Fruit fly (Drosophila melanogaster) whole organism, embryonic: ENCODE measurements around the gene Polr2I.
A peak's percentile ranks its signal among the peaks of the same experiment; 100 is the strongest.

Experiments used
- Ada2b ChIP-seq: fragments of 200-800 bp; sonication (Bioruptor generic); IDR thresholded peaks from 2 replicates; pipeline ENCODE4 v1.3.6; 2022; ENCODE audit warnings: missing biosample characterization, missing genetic modification characterization
- CG10209 ChIP-seq: fragments of 200-800 bp; sonication (Bioruptor generic); optimal IDR thresholded peaks from 3 replicates; lab custom pipeline; 2017; ENCODE audit warnings: missing biosample characterization, mild to moderate bottlenecking, missing genetic modification characterization, missing genetic modification reagents
- CG10462 ChIP-seq: fragments of 200-800 bp; sonication (Bioruptor generic); optimal IDR thresholded peaks from 2 replicates; lab custom pipeline; 2016; ENCODE audit warnings: missing biosample characterization, missing genetic modification characterization
- CG12744 ChIP-seq: fragments of 200-800 bp; sonication (Bioruptor generic); optimal IDR thresholded peaks from 2 replicates; lab custom pipeline; 2016; ENCODE audit warnings: missing biosample characterization, missing genetic modification characterization
- CG12769 ChIP-seq: fragments of 200-800 bp; sonication (Bioruptor generic); optimal IDR thresholded peaks from 2 replicates; lab custom pipeline; 2019; ENCODE audit warnings: missing biosample characterization, mild to moderate bottlenecking, missing genetic modification characterization, moderate library complexity
- CG13123 ChIP-seq: fragments of 200-800 bp; sonication (Bioruptor generic); optimal IDR thresholded peaks from 2 replicates; lab custom pipeline; 2016; ENCODE audit warnings: missing biosample characterization, missing genetic modification characterization
- CG13424 ChIP-seq: fragments of 200-800 bp; sonication (Bioruptor generic); optimal IDR thresholded peaks from 2 replicates; lab custom pipeline; 2019; ENCODE audit warnings: missing biosample characterization, mild to moderate bottlenecking, missing genetic modification characterization, moderate library complexity
- CG17912 ChIP-seq: fragments of 200-800 bp; sonication (Bioruptor generic); optimal IDR thresholded peaks from 2 replicates; lab custom pipeline; 2018; ENCODE audit warnings: missing biosample characterization, mild to moderate bottlenecking, missing genetic modification characterization
- CG2889 ChIP-seq: fragments of 200-800 bp; sonication (Bioruptor generic); IDR thresholded peaks from 3 replicates; pipeline ENCODE4 v1.3.6; 2022; ENCODE audit warnings: missing biosample characterization, missing genetic modification characterization
- CG42726 ChIP-seq: fragments of 200-800 bp; sonication (Bioruptor generic); IDR thresholded peaks from 2 replicates; pipeline ENCODE4 v1.3.6; 2022; ENCODE audit warnings: missing biosample characterization, missing genetic modification characterization; ENCODE audit not compliant: partially characterized antibody
- CG4328 ChIP-seq: fragments of 200-800 bp; sonication (Bioruptor generic); optimal IDR thresholded peaks from 3 replicates; lab custom pipeline; 2017; ENCODE audit warnings: missing biosample characterization, missing genetic modification reagents, missing genetic modification characterization
- CG4360 ChIP-seq: fragments of 200-800 bp; sonication (Bioruptor generic); IDR thresholded peaks from 2 replicates; pipeline ENCODE4 v1.3.6; 2022; ENCODE audit warnings: missing biosample characterization, missing genetic modification characterization
- CG4404 ChIP-seq: fragments of 200-800 bp; sonication (Bioruptor generic); IDR thresholded peaks from 2 replicates; pipeline ENCODE4 v1.3.6; 2022; ENCODE audit warnings: missing biosample characterization, missing genetic modification characterization
- CG7556 ChIP-seq: fragments of 200-800 bp; sonication (Bioruptor generic); optimal IDR thresholded peaks from 2 replicates; lab custom pipeline; 2017; ENCODE audit warnings: missing biosample characterization, mild to moderate bottlenecking, missing genetic modification characterization
- CG7839 ChIP-seq: fragments of 200-800 bp; sonication (Bioruptor generic); optimal IDR thresholded peaks from 3 replicates; lab custom pipeline; 2018; ENCODE audit warnings: missing biosample characterization, mild to moderate bottlenecking, missing genetic modification characterization, moderate library complexity
- CG8359 ChIP-seq: fragments of 200-800 bp; sonication (Bioruptor generic); optimal IDR thresholded peaks from 2 replicates; lab custom pipeline; 2017; ENCODE audit warnings: missing biosample characterization, mild to moderate bottlenecking, missing genetic modification characterization, borderline replicate concordance
- CG8478 ChIP-seq: fragments of >200 bp; optimal IDR thresholded peaks from 2 replicates; lab custom pipeline; 2018
- CG8944 ChIP-seq: fragments of 200-800 bp; sonication (Bioruptor generic); optimal IDR thresholded peaks from 3 replicates; lab custom pipeline; 2016; ENCODE audit warnings: missing biosample characterization, missing genetic modification characterization
- CG9215 ChIP-seq: fragments of 200-800 bp; sonication (Bioruptor generic); IDR thresholded peaks from 2 replicates; pipeline ENCODE4 v1.3.6; 2022; ENCODE audit warnings: missing biosample characterization, missing genetic modification characterization
- CG9797 ChIP-seq: fragments of 200-800 bp; sonication (Bioruptor generic); optimal IDR thresholded peaks from 3 replicates; lab custom pipeline; 2018; ENCODE audit warnings: missing biosample characterization, mild to moderate bottlenecking, missing genetic modification characterization
- CG9932 ChIP-seq: fragments of 200-800 bp; sonication (Bioruptor generic); IDR thresholded peaks from 2 replicates; pipeline ENCODE4 v1.3.6; 2022; ENCODE audit warnings: missing biosample characterization, missing genetic modification characterization
- Chrac-16 ChIP-seq: fragments of 200-800 bp; sonication (Bioruptor generic); optimal IDR thresholded peaks from 3 replicates; lab custom pipeline; 2016; ENCODE audit warnings: missing biosample characterization, missing genetic modification characterization
- CoRest ChIP-seq: fragments of 200-800 bp; sonication (Bioruptor generic); optimal IDR thresholded peaks from 3 replicates; lab custom pipeline; 2018; ENCODE audit warnings: missing biosample characterization, mild to moderate bottlenecking, missing genetic modification characterization, moderate library complexity
- D19B ChIP-seq: fragments of 200-800 bp; sonication (Bioruptor generic); optimal IDR thresholded peaks from 2 replicates; lab custom pipeline; 2017; ENCODE audit warnings: missing biosample characterization, mild to moderate bottlenecking, missing genetic modification characterization
- Dp ChIP-seq: fragments of 200-800 bp; sonication (Bioruptor generic); optimal IDR thresholded peaks from 2 replicates; lab custom pipeline; 2018; ENCODE audit warnings: missing biosample characterization, mild to moderate bottlenecking, missing genetic modification characterization, moderate library complexity
- HHEX ChIP-seq: fragments of 200-800 bp; sonication (Bioruptor generic); optimal IDR thresholded peaks from 3 replicates; lab custom pipeline; 2017; ENCODE audit warnings: missing biosample characterization, mild to moderate bottlenecking, missing genetic modification characterization, missing genetic modification reagents
- HLH54F ChIP-seq: fragments of 200-800 bp; sonication (Bioruptor generic); optimal IDR thresholded peaks from 3 replicates; lab custom pipeline; 2016; ENCODE audit warnings: missing biosample characterization, missing genetic modification characterization
- Nf-YC ChIP-seq: fragments of 200-800 bp; optimal IDR thresholded peaks from 3 replicates; lab custom pipeline; 2019; ENCODE audit warnings: missing biosample characterization, mild to moderate bottlenecking, missing genetic modification characterization, moderate library complexity
- Sin3A ChIP-seq: fragments of >200 bp; optimal IDR thresholded peaks from 2 replicates; lab custom pipeline; 2018
- Tbp ChIP-seq: fragments of >200 bp; optimal IDR thresholded peaks from 2 replicates; lab custom pipeline; 2018; ENCODE audit warnings: missing biosample characterization, missing genetic modification characterization
- Trl ChIP-seq, 3 experiments: fragments of >200 bp in 2 of 3; fragments of 200-800 bp in 1 of 3; sonication (Bioruptor generic) in 1 of 3; optimal IDR thresholded peaks; 2 replicates in 1 of 3; 3 replicates in 2 of 3; lab custom pipeline; 2016 to 2017; ENCODE audit warnings: missing biosample characterization in 1 of 3, missing genetic modification characterization in 1 of 3
- abd-A ChIP-seq: fragments of 200-800 bp; sonication (Bioruptor generic); optimal IDR thresholded peaks from 3 replicates; lab custom pipeline; 2019; ENCODE audit warnings: missing biosample characterization, mild to moderate bottlenecking, missing genetic modification characterization, moderate library complexity
- btn ChIP-seq: fragments of 200-800 bp; sonication (Bioruptor generic); optimal IDR thresholded peaks from 2 replicates; lab custom pipeline; 2016; ENCODE audit warnings: missing biosample characterization, missing genetic modification characterization
- caup ChIP-seq: fragments of 200-800 bp; sonication (Bioruptor generic); optimal IDR thresholded peaks from 3 replicates; lab custom pipeline; 2017; ENCODE audit warnings: missing biosample characterization, mild to moderate bottlenecking, missing genetic modification characterization, moderate library complexity; ENCODE audit not compliant: severe bottlenecking
- corto ChIP-seq: fragments of 200-800 bp; sonication (Bioruptor generic); optimal IDR thresholded peaks from 2 replicates; lab custom pipeline; 2016; ENCODE audit warnings: missing biosample characterization, mild to moderate bottlenecking, missing genetic modification characterization, moderate library complexity
- crol ChIP-seq: fragments of 200-800 bp; sonication (Bioruptor generic); IDR thresholded peaks from 2 replicates; pipeline ENCODE4 v1.3.6; 2022; ENCODE audit warnings: missing biosample characterization, missing genetic modification characterization
- ftz-f1 ChIP-seq: fragments of 200-800 bp; sonication (Bioruptor generic); optimal IDR thresholded peaks from 2 replicates; lab custom pipeline; 2016; ENCODE audit warnings: missing biosample characterization, missing genetic modification characterization
- ham ChIP-seq: fragments of 200-800 bp; sonication (Bioruptor generic); IDR thresholded peaks from 2 replicates; pipeline ENCODE4 v1.3.6; 2022; ENCODE audit warnings: missing biosample characterization, missing genetic modification characterization
- kay ChIP-seq: fragments of 200-800 bp; sonication (Bioruptor generic); optimal IDR thresholded peaks from 2 replicates; lab custom pipeline; 2016; ENCODE audit warnings: missing biosample characterization, missing genetic modification characterization
- ken ChIP-seq: fragments of 200-800 bp; sonication (Bioruptor generic); IDR thresholded peaks from 3 replicates; pipeline ENCODE4 v1.3.6; 2022; ENCODE audit warnings: missing biosample characterization, missing genetic modification characterization
- luna ChIP-seq: fragments of 200-800 bp; sonication (Bioruptor generic); optimal IDR thresholded peaks from 2 replicates; lab custom pipeline; 2016; ENCODE audit warnings: missing biosample characterization, missing genetic modification characterization
- prd ChIP-seq, 3 experiments: fragments of >200 bp in 2 of 3; fragments of 200-800 bp in 1 of 3; sonication (Bioruptor generic) in 1 of 3; optimal IDR thresholded peaks in 2 of 3; IDR thresholded peaks in 1 of 3; 2 replicates in 2 of 3; 3 replicates in 1 of 3; pipeline versions ENCODE4 v1.3.6 to Lab custom; 2017 to 2022; ENCODE audit warnings: missing biosample characterization in 1 of 3, missing genetic modification characterization in 1 of 3
- shn ChIP-seq: fragments of 200-800 bp; sonication (Bioruptor generic); optimal IDR thresholded peaks from 3 replicates; lab custom pipeline; 2016; ENCODE audit warnings: missing biosample characterization, missing genetic modification characterization
- sob ChIP-seq: fragments of 200-800 bp; sonication (Bioruptor generic); IDR thresholded peaks from 2 replicates; pipeline ENCODE4 v1.3.6; 2022; ENCODE audit warnings: missing biosample characterization, missing genetic modification characterization
- stwl ChIP-seq: fragments of 200-800 bp; sonication (Bioruptor generic); optimal IDR thresholded peaks from 3 replicates; lab custom pipeline; 2018; ENCODE audit warnings: missing biosample characterization, mild to moderate bottlenecking, missing genetic modification characterization, moderate library complexity
- trem ChIP-seq: fragments of 200-800 bp; optimal IDR thresholded peaks from 3 replicates; lab custom pipeline; 2019; ENCODE audit warnings: missing biosample characterization, mild to moderate bottlenecking, missing genetic modification characterization, moderate library complexity
- ttk ChIP-seq: fragments of 200-800 bp; sonication (Bioruptor generic); IDR thresholded peaks from 2 replicates; pipeline ENCODE4 v2.1.2; 2022; ENCODE audit warnings: missing biosample characterization, missing genetic modification characterization
- twi ChIP-seq: fragments of 200-800 bp; optimal IDR thresholded peaks from 2 replicates; lab custom pipeline; 2019; ENCODE audit warnings: missing biosample characterization, mild to moderate bottlenecking, missing genetic modification characterization, moderate library complexity
- unc-4 ChIP-seq: fragments of 200-800 bp; sonication (Bioruptor generic); IDR thresholded peaks from 2 replicates; pipeline ENCODE4 v1.3.6; 2022; ENCODE audit warnings: missing biosample characterization, missing genetic modification characterization; ENCODE audit not compliant: partially characterized antibody

Gene Polr2I

DNA sequence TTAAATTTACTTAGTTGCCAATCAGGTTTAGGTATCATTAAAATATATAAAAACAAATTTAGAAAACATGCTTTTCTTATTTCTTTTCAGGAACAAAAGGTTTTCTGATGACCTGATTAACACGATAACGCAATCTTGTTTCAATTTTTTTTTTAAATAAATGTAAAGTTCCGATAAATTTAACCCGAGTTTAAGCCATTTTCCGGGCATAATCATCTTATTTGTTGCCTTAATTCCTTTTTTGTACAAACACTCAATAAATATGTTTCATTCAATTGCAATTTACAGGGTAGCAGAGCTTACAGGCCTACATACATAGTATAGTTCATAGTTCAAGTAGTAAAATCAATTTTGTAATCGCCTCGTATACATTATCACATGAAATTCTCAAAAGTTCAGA, 20.7 kb downstream of the Polr2I start:
- TF ChIP-seq btn (GFP tag; lab: Kevin White, UChicago), result no peak
- no peak for TF ChIP-seq Ada2b (GFP tag; lab: Robert Waterston, UW)
- no peak for TF ChIP-seq HLH54F (GFP tag; lab: Kevin White, UChicago)
- TF ChIP-seq unc-4, result no peak
- peak; percentile 51 for TF ChIP-seq D19B (GFP tag; lab: Kevin White, UChicago)
- no peak for TF ChIP-seq ham (GFP tag; lab: Robert Waterston, UW)
- TF ChIP-seq, all 482 proteins: peak for 1

DNA sequence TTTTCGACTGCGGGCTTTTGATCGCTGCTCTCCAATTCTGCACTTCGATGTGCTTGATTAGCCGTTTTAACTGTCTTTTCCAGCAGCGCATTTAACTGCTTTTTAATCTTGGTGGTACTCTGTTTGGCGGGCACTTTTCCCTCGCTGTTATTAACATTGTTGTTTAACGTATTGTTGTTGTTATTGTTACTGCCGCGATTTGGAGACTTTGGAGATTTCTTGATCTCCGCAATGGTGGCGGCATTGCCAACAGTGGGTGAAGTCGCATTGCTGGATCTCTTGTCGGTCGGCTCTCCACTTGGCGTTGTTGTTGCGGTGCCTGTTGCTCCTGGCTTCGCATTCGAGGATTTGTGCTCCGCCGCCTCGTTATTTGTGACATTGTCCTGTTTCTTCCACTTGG, 21.8 kb downstream of the Polr2I start:
- TF ChIP-seq Sin3A (lab: Kevin White, UChicago) (no peak), HLH54F (GFP tag; lab: Kevin White, UChicago) (no peak), ftz-f1 (GFP tag; lab: Kevin White, UChicago) (no peak), Chrac-16 (GFP tag; lab: Kevin White, UChicago) (no peak), CG4404 (GFP tag; lab: Robert Waterston, UW) (no peak), stwl (peak; percentile 28), CG10462 (GFP tag; lab: Kevin White, UChicago) (no peak), Dp (GFP tag; lab: Kevin White, UChicago) (peak; percentile 19), CG7556 (no peak), CG8944 (GFP tag; lab: Kevin White, UChicago) (no peak), CG9215 (GFP tag; lab: Robert Waterston, UW) (peak; percentile 27; the same call in 1 of the 2 replicates), CG9932 (no peak), kay (GFP tag; lab: Kevin White, UChicago) (no peak), CG4360 (peak; percentile 65; the same call in 1 of the 2 replicates), CG2889 (no peak), CG13424 (no peak), corto (GFP tag; lab: Kevin White, UChicago) (no peak)

DNA sequence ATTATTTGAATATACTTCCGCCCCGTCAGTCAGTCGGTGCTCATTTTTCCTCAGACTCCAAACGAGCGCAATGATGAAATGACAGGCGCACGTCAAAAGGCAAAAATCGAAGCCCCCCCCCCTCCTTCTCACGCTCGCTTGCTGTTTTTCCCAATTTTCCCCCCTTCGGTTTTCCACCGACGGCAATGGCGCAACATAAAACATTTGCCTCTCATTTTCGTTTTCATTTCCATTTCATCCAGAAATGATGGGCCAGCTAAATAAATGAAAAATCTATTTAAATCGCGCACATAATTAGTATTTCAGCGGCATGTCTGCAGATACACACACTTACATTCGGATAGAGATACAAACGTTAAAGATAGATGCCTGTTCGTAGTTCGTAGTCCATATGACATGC, 22.6 kb downstream of the Polr2I start:
- TF ChIP-seq CG42726 (GFP tag; lab: Robert Waterston, UW), result no peak
- no peak for TF ChIP-seq CoRest
- no peak for TF ChIP-seq sob (GFP tag; lab: Robert Waterston, UW)
- TF ChIP-seq Tbp (GFP tag; lab: Kevin White, UChicago), result no peak
- no peak for TF ChIP-seq Nf-YC (tag; lab: Kevin White, UChicago)
- no peak for TF ChIP-seq luna (GFP tag; lab: Kevin White, UChicago)
- TF ChIP-seq CG10209 (GFP tag; lab: Kevin White, UChicago), result no peak
- TF ChIP-seq CG12744 (GFP tag; lab: Kevin White, UChicago), result no peak
- no peak for TF ChIP-seq CG7839 (tag; lab: Kevin White, UChicago)
- TF ChIP-seq prd (optimal IDR thresholded peaks at IDR 0.05; lab: Kevin White, UChicago), result no peak
- no peak for TF ChIP-seq prd (GFP tag; IDR thresholded peaks at IDR 0.05; lab: Robert Waterston, UW)
- no peak for TF ChIP-seq CG17912 (GFP tag; lab: Kevin White, UChicago)
- peak; percentile 56 for TF ChIP-seq CG4328 (GFP tag; lab: Kevin White, UChicago)
- no peak for TF ChIP-seq CG4360
- no peak for TF ChIP-seq twi
- TF ChIP-seq ken, result no peak
- TF ChIP-seq Trl (optimal IDR thresholded peaks at IDR 0.05; lab: Kevin White, UChicago), result no peak
- TF ChIP-seq Trl (GFP tag; optimal IDR thresholded peaks at IDR 0.05; lab: Kevin White, UChicago), result no peak
- TF ChIP-seq ttk (GFP tag; lab: Robert Waterston, UW), result no peak
- TF ChIP-seq abd-A, result peak; percentile 40
- TF ChIP-seq CG8478 (lab: Kevin White, UChicago), result no peak
- peak; percentile 91 for TF ChIP-seq CG12769 (tag; lab: Kevin White, UChicago)
- no peak for TF ChIP-seq HHEX (GFP tag; lab: Kevin White, UChicago)
- no peak for TF ChIP-seq kay (GFP tag; lab: Kevin White, UChicago)
- no peak for TF ChIP-seq CG8359 (GFP tag; lab: Kevin White, UChicago)
- TF ChIP-seq caup (GFP tag; lab: Kevin White, UChicago), result no peak
- TF ChIP-seq CG13123 (GFP tag; lab: Kevin White, UChicago), result no peak
- TF ChIP-seq CG9797 (GFP tag; lab: Kevin White, UChicago), result no peak
- peak; percentile 77 for TF ChIP-seq crol
- no peak for TF ChIP-seq shn (GFP tag; lab: Kevin White, UChicago)
- TF ChIP-seq trem (tag; lab: Kevin White, UChicago), result no peak
